Worm (Caenorhabditis elegans) whole organism, mixed stage, embryonic: ENCODE results near the gene tbh-1.

ENCODE experiments used
- M03D4.4 ChIP-seq: sonication (generic microtip); optimal IDR thresholded peaks from 2 replicates; lab custom pipeline; 2017; ENCODE audit warnings: mild to moderate bottlenecking, missing genetic modification characterization, missing compliant biosample characterization
- bed-3 ChIP-seq: fragments of 200-800 bp; sonication (Bioruptor generic); optimal IDR thresholded peaks from 3 replicates; lab custom pipeline; 2018; ENCODE audit warnings: mild to moderate bottlenecking, missing genetic modification characterization, moderate library complexity, missing compliant biosample characterization
- blmp-1 ChIP-seq: fragments of 150-350 bp; optimal IDR thresholded peaks from 2 replicates; lab custom pipeline; 2014; ENCODE audit warnings: missing biosample characterization, missing genetic modification characterization
- ceh-43 ChIP-seq: fragments of 200-800 bp; sonication (Bioruptor generic); optimal IDR thresholded peaks from 2 replicates; lab custom pipeline; 2018; ENCODE audit warnings: mild to moderate bottlenecking, missing genetic modification characterization, moderate library complexity, missing compliant biosample characterization
- ces-1 ChIP-seq: fragments of 150-350 bp; optimal IDR thresholded peaks from 2 replicates; lab custom pipeline; 2014; ENCODE audit warnings: missing biosample characterization, missing genetic modification reagents, missing genetic modification characterization
- cnd-1 ChIP-seq: fragments of 200-800 bp; sonication (Bioruptor generic); optimal IDR thresholded peaks from 2 replicates; lab custom pipeline; 2018; ENCODE audit warnings: mild to moderate bottlenecking, missing genetic modification characterization, missing compliant biosample characterization
- drap-1 ChIP-seq: fragments of 200-800 bp; sonication (Bioruptor generic); optimal IDR thresholded peaks from 3 replicates; lab custom pipeline; 2018; ENCODE audit warnings: mild to moderate bottlenecking, missing genetic modification characterization, missing compliant biosample characterization
- elt-1 ChIP-seq: sonication (generic microtip); optimal IDR thresholded peaks from 2 replicates; lab custom pipeline; 2017; ENCODE audit warnings: missing genetic modification characterization, mild to moderate bottlenecking, missing compliant biosample characterization, antibody characterized with exemption, moderate library complexity, borderline replicate concordance; ENCODE audit not compliant: insufficient read depth
- ham-2 ChIP-seq: fragments of 200-800 bp; sonication (Bioruptor generic); optimal IDR thresholded peaks from 2 replicates; lab custom pipeline; 2018; ENCODE audit warnings: mild to moderate bottlenecking, missing genetic modification characterization, missing compliant biosample characterization
- hlh-1 ChIP-seq: fragments of 150-350 bp; optimal IDR thresholded peaks from 2 replicates; lab custom pipeline; 2014; ENCODE audit warnings: missing biosample characterization, missing genetic modification reagents, missing genetic modification characterization
- lin-13 ChIP-seq: fragments of 150-350 bp; optimal IDR thresholded peaks from 2 replicates; lab custom pipeline; 2014; ENCODE audit warnings: missing biosample characterization, missing genetic modification characterization
- lsy-2 ChIP-seq: fragments of 150-350 bp; optimal IDR thresholded peaks from 2 replicates; lab custom pipeline; 2014; ENCODE audit warnings: missing biosample characterization, missing genetic modification characterization
- mab-5 ChIP-seq: fragments of 150-350 bp; optimal IDR thresholded peaks from 2 replicates; lab custom pipeline; 2014; ENCODE audit warnings: missing biosample characterization, missing genetic modification characterization
- mep-1 ChIP-seq: fragments of 150-350 bp; optimal IDR thresholded peaks from 2 replicates; lab custom pipeline; 2017; ENCODE audit warnings: missing biosample characterization, missing genetic modification reagents, missing genetic modification characterization, inconsistent platforms
- mls-2 ChIP-seq: sonication (generic microtip); optimal IDR thresholded peaks from 2 replicates; lab custom pipeline; 2016; ENCODE audit warnings: mild to moderate bottlenecking, missing genetic modification characterization, moderate library complexity, missing compliant biosample characterization
- nhr-12 ChIP-seq: fragments of 150-350 bp; optimal IDR thresholded peaks from 2 replicates; lab custom pipeline; 2014; ENCODE audit warnings: missing biosample characterization, missing genetic modification characterization
- nhr-2 ChIP-seq: fragments of 150-350 bp; optimal IDR thresholded peaks from 2 replicates; lab custom pipeline; 2014; ENCODE audit warnings: missing biosample characterization, missing genetic modification characterization
- nhr-237 ChIP-seq: fragments of 150-350 bp; optimal IDR thresholded peaks from 2 replicates; lab custom pipeline; 2014; ENCODE audit warnings: missing biosample characterization, missing genetic modification characterization
- pha-4 ChIP-seq: fragments of 150-350 bp; optimal IDR thresholded peaks from 2 replicates; lab custom pipeline; 2018; ENCODE audit warnings: missing biosample characterization, missing genetic modification reagents, missing genetic modification characterization
- sem-2 ChIP-seq: fragments of 200-800 bp; sonication (Bioruptor generic); optimal IDR thresholded peaks from 2 replicates; lab custom pipeline; 2018; ENCODE audit warnings: mild to moderate bottlenecking, missing genetic modification characterization, missing compliant biosample characterization
- snpc-4 ChIP-seq: fragments of 150-350 bp; optimal IDR thresholded peaks from 2 replicates; lab custom pipeline; 2014; ENCODE audit warnings: missing biosample characterization, missing genetic modification characterization
- unc-120 ChIP-seq: sonication (generic microtip); optimal IDR thresholded peaks from 2 replicates; lab custom pipeline; 2017; ENCODE audit warnings: missing genetic modification characterization, missing compliant biosample characterization; ENCODE audit not compliant: poor library complexity, severe bottlenecking
- unc-62 ChIP-seq: fragments of 150-350 bp; optimal IDR thresholded peaks from 2 replicates; lab custom pipeline; 2014; ENCODE audit warnings: missing biosample characterization, missing genetic modification reagents, missing genetic modification characterization

Gene tbh-1

DNA sequence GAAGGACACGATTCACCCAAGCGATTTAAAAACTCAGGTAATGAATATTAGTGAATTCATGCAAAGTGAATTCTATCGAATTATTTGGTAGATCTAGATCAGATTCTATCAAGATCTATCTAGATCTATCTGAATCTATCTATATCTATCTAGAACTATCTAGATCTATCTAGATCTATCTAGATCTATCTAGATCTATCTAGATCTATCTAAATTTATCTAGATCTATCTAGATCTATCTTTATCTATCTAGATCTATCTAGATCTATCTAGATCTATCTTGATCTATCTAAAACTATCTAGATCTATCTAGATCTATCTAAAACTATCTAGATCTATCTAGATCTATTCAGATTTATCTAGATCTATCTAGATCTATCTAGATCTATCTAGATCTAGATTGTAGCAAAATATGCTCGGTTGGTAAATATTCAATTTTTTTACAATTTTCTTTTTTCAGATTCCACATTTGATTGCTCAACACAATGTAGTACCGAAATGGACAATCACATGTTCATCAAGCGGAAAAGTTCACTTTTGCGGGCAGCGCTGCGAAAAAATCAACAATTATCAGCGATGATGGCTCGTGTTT lies 34.6 kb downstream of the tbh-1 start:
- TF ChIP-seq drap-1 (no peak), M03D4.4 (tag; lab: Kevin White, UChicago) (no peak), lsy-2 (tag; lab: Kevin White, UChicago) (no peak), ceh-43 (GFP tag; lab: Kevin White, UChicago) (no peak), bed-3 (no peak), elt-1 (tag; lab: Kevin White, UChicago) (peak; percentile 100), ham-2 (GFP tag; lab: Kevin White, UChicago) (peak; percentile 41), unc-120 (tag; lab: Kevin White, UChicago) (no peak), hlh-1 (no peak), pha-4 (tag; lab: Kevin White, UChicago) (no peak), mep-1 (tag; lab: Kevin White, UChicago) (no peak), mab-5 (tag; lab: Kevin White, UChicago) (no peak), mls-2 (no peak), unc-62 (no peak), snpc-4 (tag; lab: Kevin White, UChicago) (no peak), ces-1 (no peak)

DNA sequence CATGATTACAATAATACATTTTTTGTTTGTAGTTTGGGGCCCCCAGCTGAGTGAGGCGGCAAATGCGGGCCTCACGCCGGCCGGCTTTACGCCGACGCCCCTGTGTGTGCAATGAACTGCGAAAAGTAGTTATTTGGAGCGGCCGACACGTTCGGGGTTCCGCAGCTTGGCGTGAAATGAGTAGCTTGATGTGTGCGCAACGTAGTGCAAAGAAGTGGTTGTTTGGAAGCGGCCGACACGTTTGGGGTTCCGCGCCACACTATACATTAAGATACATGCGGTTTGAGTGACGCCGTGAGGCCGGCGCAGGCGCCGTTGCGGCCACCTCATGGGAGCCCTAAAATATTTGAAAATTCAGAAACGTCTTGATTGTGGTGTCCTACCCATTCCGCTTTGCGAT lies 36.0 kb downstream of the tbh-1 start:
- TF ChIP-seq lsy-2 (tag; lab: Kevin White, UChicago) (no peak), elt-1 (tag; lab: Kevin White, UChicago) (no peak), snpc-4 (tag; lab: Kevin White, UChicago) (no peak), lin-13 (tag; lab: Kevin White, UChicago) (no peak), mep-1 (tag; lab: Kevin White, UChicago) (no peak), ham-2 (GFP tag; lab: Kevin White, UChicago) (no peak), nhr-12 (tag; lab: Kevin White, UChicago) (no peak), ceh-43 (GFP tag; lab: Kevin White, UChicago) (no peak), blmp-1 (no peak), mab-5 (tag; lab: Kevin White, UChicago) (no peak), sem-2 (no peak), nhr-237 (tag; lab: Kevin White, UChicago) (no peak), bed-3 (no peak)

DNA sequence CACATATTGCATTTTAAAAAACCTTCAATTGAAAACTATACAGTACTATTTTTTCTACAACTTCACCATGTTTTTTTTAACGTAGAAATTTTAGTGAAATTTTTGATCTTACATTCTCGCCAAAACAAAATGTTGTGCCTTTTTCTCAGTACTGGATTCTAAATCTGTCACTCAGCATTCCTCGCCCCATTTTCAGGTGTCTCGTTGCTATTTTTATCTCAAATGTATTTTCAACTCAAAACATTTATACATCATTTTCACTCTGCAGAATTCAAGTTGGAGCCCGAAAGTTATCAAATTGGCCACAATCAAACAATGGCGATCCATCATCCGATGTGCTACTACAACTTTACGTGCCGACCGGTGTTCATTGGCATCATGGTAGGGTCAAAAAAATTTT lies 38.7 kb downstream of the tbh-1 start, which contains the start of gene sprr-1:
TSS of gene sprr-1 (plus strand) at position 269 of the 400 bp plus-strand sequence.
- TF ChIP-seq unc-62, result no peak
- TF ChIP-seq mab-5 (tag; lab: Kevin White, UChicago), result no peak

- peak; percentile 11 for TF ChIP-seq ces-1
- TF ChIP-seq lin-13 (tag; lab: Kevin White, UChicago), result no peak
- no peak for TF ChIP-seq unc-62
- no peak for TF ChIP-seq nhr-2 (tag; lab: Kevin White, UChicago)
- TF ChIP-seq cnd-1 (tag; lab: Kevin White, UChicago), result no peak
- no peak for TF ChIP-seq unc-120 (tag; lab: Kevin White, UChicago)
- TF ChIP-seq, all 35 proteins: peak for 1
Observed at ce11 chrX:15465050-15465449, 39.6 kb downstream of the tbh-1 start.
